Fruit fly (Drosophila melanogaster) whole organism, embryonic: ENCODE results near the gene CG42375.

Experiments used
- CG4404 ChIP-seq: fragments of 200-800 bp; sonication (Bioruptor generic); IDR thresholded peaks from 2 replicates; pipeline ENCODE4 v1.3.6; 2022; ENCODE audit warnings: missing biosample characterization, missing genetic modification characterization
- CG4820 ChIP-seq: fragments of 200-800 bp; sonication (Bioruptor generic); optimal IDR thresholded peaks from 3 replicates; lab custom pipeline; 2016; ENCODE audit warnings: missing biosample characterization, missing genetic modification characterization
- Kr ChIP-seq: fragments of 200-800 bp; sonication (Bioruptor generic); optimal IDR thresholded peaks from 2 replicates; lab custom pipeline; 2017; ENCODE audit warnings: missing biosample characterization, mild to moderate bottlenecking, missing genetic modification characterization
- fd102C ChIP-seq: fragments of 200-800 bp; sonication (Bioruptor generic); optimal IDR thresholded peaks from 2 replicates; lab custom pipeline; 2018; ENCODE audit warnings: missing biosample characterization, mild to moderate bottlenecking, missing genetic modification characterization, moderate library complexity

dm6 chr3R:13797269-13797677 lies 17.8 kb downstream of the CG42375 start:
- no peak for TF ChIP-seq CG4820 (GFP tag; lab: Kevin White, UChicago)
- no peak for TF ChIP-seq Kr
- no peak for TF ChIP-seq fd102C
- no peak for TF ChIP-seq CG4404 (GFP tag; lab: Robert Waterston, UW)
